Worm (Caenorhabditis elegans) whole organism, midembryonic: Measurements from ENCODE around the gene pod-2.

Experiments
- cog-1 ChIP-seq: sonication (generic microtip); optimal IDR thresholded peaks from 2 replicates; lab custom pipeline; 2016; ENCODE audit warnings: missing genetic modification characterization, missing compliant biosample characterization
- klf-2 ChIP-seq: fragments of 200-800 bp; sonication (Bioruptor generic); conservative IDR thresholded peaks from 2 replicates; pipeline ENCODE4 v1.3.6; 2022; ENCODE audit warnings: missing genetic modification reagents, missing genetic modification characterization, missing compliant biosample characterization
- tab-1 ChIP-seq: fragments of 200-800 bp; sonication (Bioruptor generic); IDR thresholded peaks from 2 replicates; pipeline ENCODE4 v1.3.6; 2022; ENCODE audit warnings: missing genetic modification characterization, missing compliant biosample characterization
- ztf-23 ChIP-seq: fragments of 200-800 bp; sonication (Bioruptor generic); IDR thresholded peaks from 2 replicates; pipeline ENCODE4 v1.3.6; 2022; ENCODE audit warnings: missing genetic modification reagents, missing genetic modification characterization, missing compliant biosample characterization
- ztf-29 ChIP-seq: fragments of 200-800 bp; sonication (Bioruptor generic); IDR thresholded peaks from 2 replicates; pipeline ENCODE4 v1.3.6; 2022; ENCODE audit warnings: missing genetic modification reagents, missing genetic modification characterization, missing compliant biosample characterization

DNA sequence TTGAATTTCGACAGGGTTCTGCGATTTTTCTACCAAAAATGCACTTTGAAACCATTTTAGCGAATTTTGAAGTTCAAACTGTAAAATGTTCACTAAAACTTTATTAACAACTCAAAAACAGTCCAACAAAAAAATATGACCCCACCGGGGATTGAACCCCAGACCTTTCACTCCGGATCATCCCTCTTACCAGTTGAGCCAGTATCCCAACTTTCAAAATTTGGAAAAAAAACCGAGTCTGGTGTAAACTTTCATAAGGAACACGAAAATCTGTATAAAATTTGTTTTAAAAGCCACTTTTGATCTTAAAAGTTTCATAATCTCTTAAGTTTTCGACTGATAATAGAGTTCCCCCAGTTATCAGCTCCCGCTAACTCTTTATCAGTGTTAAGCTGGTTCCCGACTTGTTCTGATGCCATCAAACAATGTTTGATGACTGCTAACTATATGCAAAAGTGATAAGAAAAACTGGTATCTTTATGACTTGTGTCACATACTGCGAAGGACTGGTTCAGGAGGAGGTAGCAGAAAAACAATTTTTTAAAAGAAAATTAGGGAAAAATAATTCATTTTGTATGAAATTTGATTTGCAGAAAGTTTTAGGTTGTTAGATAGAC lies 33.0 kb upstream of the pod-2 start:
- TF ChIP-seq ztf-29 (GFP tag; lab: Robert Waterston, UW) (no peak), klf-2 (GFP tag; lab: Robert Waterston, UW) (no peak), tab-1 (GFP tag; lab: Robert Waterston, UW) (no peak), ztf-23 (GFP tag; lab: Robert Waterston, UW) (no peak), cog-1 (tag; lab: Kevin White, UChicago) (no peak)
